Fruit fly (Drosophila melanogaster) whole organism, adult: Measurements from ENCODE around the gene CG1273.
A peak's percentile ranks its signal among the peaks of the same experiment; 100 is the strongest.

ENCODE experiments used
- CG14711 ChIP-seq: fragments of 200-800 bp; sonication (Bioruptor generic); optimal IDR thresholded peaks from 2 replicates; lab custom pipeline; 2018; ENCODE audit warnings: missing biosample characterization, mild to moderate bottlenecking, missing genetic modification characterization, moderate library complexity
- CG1620 ChIP-seq: fragments of 200-800 bp; sonication (Bioruptor generic); optimal IDR thresholded peaks from 2 replicates; lab custom pipeline; 2016; ENCODE audit warnings: missing biosample characterization, missing genetic modification characterization
- CG5204 ChIP-seq: fragments of 200-800 bp; sonication (Bioruptor generic); optimal IDR thresholded peaks from 2 replicates; lab custom pipeline; 2016; ENCODE audit warnings: missing biosample characterization, missing genetic modification characterization
- Clk ChIP-seq: fragments of 200-800 bp; sonication (Bioruptor generic); optimal IDR thresholded peaks from 2 replicates; lab custom pipeline; 2017; ENCODE audit warnings: missing biosample characterization, missing genetic modification characterization
- Hr96 ChIP-seq: fragments of 200-800 bp; sonication (Bioruptor generic); optimal IDR thresholded peaks from 2 replicates; lab custom pipeline; 2016; ENCODE audit warnings: missing biosample characterization, missing genetic modification characterization
- kay ChIP-seq: fragments of 200-800 bp; sonication (Bioruptor generic); peaks from one replicate; lab custom pipeline; 2016; ENCODE audit warnings: missing biosample characterization, missing genetic modification characterization, borderline replicate concordance
- ovo ChIP-seq: fragments of 200-800 bp; sonication (Bioruptor generic); optimal IDR thresholded peaks from 2 replicates; lab custom pipeline; 2016; ENCODE audit warnings: missing biosample characterization, missing genetic modification characterization

dm6 chr3L:4233603-4234277, 29.8 kb upstream of the CG1273 start:
- TF ChIP-seq CG1620 (no peak), CG14711 (tag; lab: Kevin White, UChicago) (no peak), CG5204 (GFP tag; lab: Kevin White, UChicago) (no peak), kay (peak; percentile 37), ovo (GFP tag; lab: Kevin White, UChicago) (no peak), Hr96 (GFP tag; lab: Kevin White, UChicago) (no peak), Clk (GFP tag; lab: Kevin White, UChicago) (no peak)
